Fruit fly (Drosophila melanogaster) whole organism, embryonic: ENCODE measurements around the gene Naa20A.

Source experiments
- Atf3 ChIP-seq: fragments of 200-800 bp; sonication (Bioruptor generic); optimal IDR thresholded peaks from 3 replicates; lab custom pipeline; 2016; ENCODE audit warnings: missing biosample characterization, missing genetic modification characterization
- Awh ChIP-seq: fragments of 200-800 bp; sonication (Bioruptor generic); IDR thresholded peaks from 2 replicates; pipeline ENCODE4, ENCODE4 v1.3.6; 2022; ENCODE audit warnings: missing biosample characterization, missing genetic modification characterization
- Blimp-1 ChIP-seq: fragments of 200-800 bp; sonication (Bioruptor generic); optimal IDR thresholded peaks from 3 replicates; lab custom pipeline; 2018; ENCODE audit warnings: missing biosample characterization, missing genetic modification characterization, mild to moderate bottlenecking, moderate library complexity, missing genetic modification reagents
- CG10979 ChIP-seq: fragments of 200-800 bp; sonication (Bioruptor generic); optimal IDR thresholded peaks from 2 replicates; lab custom pipeline; 2018; ENCODE audit warnings: missing biosample characterization, mild to moderate bottlenecking, missing genetic modification characterization, moderate library complexity
- CG11695 ChIP-seq: fragments of 200-800 bp; sonication (Bioruptor generic); IDR thresholded peaks from 3 replicates; pipeline ENCODE4 v1.3.6; 2022; ENCODE audit warnings: missing biosample characterization, missing genetic modification characterization
- CG13624 ChIP-seq: fragments of 200-800 bp; sonication (Bioruptor generic); optimal IDR thresholded peaks from 2 replicates; lab custom pipeline; 2016; ENCODE audit warnings: missing biosample characterization, missing genetic modification characterization
- CG14014 ChIP-seq: fragments of 200-800 bp; sonication (Bioruptor generic); IDR thresholded peaks from 2 replicates; pipeline ENCODE4 v1.3.6; 2022; ENCODE audit warnings: missing biosample characterization, missing genetic modification characterization
- CG15696 ChIP-seq: fragments of 200-800 bp; sonication (Bioruptor generic); optimal IDR thresholded peaks from 2 replicates; lab custom pipeline; 2019; ENCODE audit warnings: missing biosample characterization, mild to moderate bottlenecking, missing genetic modification characterization, moderate library complexity
- CG1602 ChIP-seq: fragments of 200-800 bp; sonication (Bioruptor generic); optimal IDR thresholded peaks from 3 replicates; lab custom pipeline; 2016; ENCODE audit warnings: missing biosample characterization, missing genetic modification characterization
- CG17186 ChIP-seq: fragments of 200-800 bp; sonication (Bioruptor generic); optimal IDR thresholded peaks from 3 replicates; lab custom pipeline; 2017; ENCODE audit warnings: missing biosample characterization, missing genetic modification reagents, missing genetic modification characterization
- CG1792 ChIP-seq: fragments of 200-800 bp; sonication (Bioruptor generic); optimal IDR thresholded peaks from 2 replicates; lab custom pipeline; 2016; ENCODE audit warnings: missing biosample characterization, missing genetic modification characterization
- CG18262 ChIP-seq: fragments of 200-800 bp; optimal IDR thresholded peaks from 3 replicates; lab custom pipeline; 2019; ENCODE audit warnings: missing biosample characterization, mild to moderate bottlenecking, missing genetic modification characterization, moderate library complexity
- CG18476 ChIP-seq: fragments of 200-800 bp; sonication (Bioruptor generic); optimal IDR thresholded peaks from 2 replicates; lab custom pipeline; 2016; ENCODE audit warnings: missing biosample characterization, mild to moderate bottlenecking, missing genetic modification characterization
- CG18764 ChIP-seq: fragments of 200-800 bp; sonication (Bioruptor generic); optimal IDR thresholded peaks from 3 replicates; lab custom pipeline; 2016; ENCODE audit warnings: missing biosample characterization, missing genetic modification characterization
- CG2889 ChIP-seq: fragments of 200-800 bp; sonication (Bioruptor generic); IDR thresholded peaks from 3 replicates; pipeline ENCODE4 v1.3.6; 2022; ENCODE audit warnings: missing biosample characterization, missing genetic modification characterization
- CG33213 ChIP-seq: fragments of 200-800 bp; sonication (Bioruptor generic); optimal IDR thresholded peaks from 3 replicates; lab custom pipeline; 2016; ENCODE audit warnings: missing biosample characterization, missing genetic modification characterization
- CG34224 ChIP-seq: fragments of 200-800 bp; sonication (Bioruptor generic); IDR thresholded peaks from 3 replicates; pipeline ENCODE4 v1.3.6; 2022; ENCODE audit warnings: missing biosample characterization, missing genetic modification characterization; ENCODE audit not compliant: partially characterized antibody
- CG42726 ChIP-seq: fragments of 200-800 bp; sonication (Bioruptor generic); IDR thresholded peaks from 2 replicates; pipeline ENCODE4 v1.3.6; 2022; ENCODE audit warnings: missing biosample characterization, missing genetic modification characterization; ENCODE audit not compliant: partially characterized antibody
- CG4328 ChIP-seq: fragments of 200-800 bp; sonication (Bioruptor generic); optimal IDR thresholded peaks from 3 replicates; lab custom pipeline; 2017; ENCODE audit warnings: missing biosample characterization, missing genetic modification reagents, missing genetic modification characterization
- CG4707 ChIP-seq: fragments of 200-800 bp; sonication (Bioruptor generic); optimal IDR thresholded peaks from 2 replicates; lab custom pipeline; 2018; ENCODE audit warnings: missing biosample characterization, mild to moderate bottlenecking, missing genetic modification characterization, moderate library complexity
- CG6254 ChIP-seq: fragments of 200-800 bp; sonication (Bioruptor generic); optimal IDR thresholded peaks from 3 replicates; lab custom pipeline; 2017; ENCODE audit warnings: mild to moderate bottlenecking, missing biosample characterization, missing genetic modification reagents, missing genetic modification characterization
- CG6791 ChIP-seq: fragments of 200-800 bp; sonication (Bioruptor generic); IDR thresholded peaks from 3 replicates; pipeline ENCODE4 v1.3.6; 2022; ENCODE audit warnings: missing biosample characterization, missing genetic modification characterization; ENCODE audit not compliant: partially characterized antibody
- CG8944 ChIP-seq: fragments of 200-800 bp; sonication (Bioruptor generic); optimal IDR thresholded peaks from 3 replicates; lab custom pipeline; 2016; ENCODE audit warnings: missing biosample characterization, missing genetic modification characterization
- CG9609 ChIP-seq: fragments of 200-800 bp; sonication (Bioruptor generic); optimal IDR thresholded peaks from 3 replicates; lab custom pipeline; 2016; ENCODE audit warnings: missing biosample characterization, missing genetic modification characterization
- Camta ChIP-seq: fragments of 200-800 bp; sonication (Bioruptor generic); optimal IDR thresholded peaks from 2 replicates; lab custom pipeline; 2016; ENCODE audit warnings: missing biosample characterization, missing genetic modification characterization
- CrebB ChIP-seq: fragments of 200-800 bp; sonication (Bioruptor generic); optimal IDR thresholded peaks from 3 replicates; lab custom pipeline; 2018; ENCODE audit warnings: missing biosample characterization, mild to moderate bottlenecking, missing genetic modification characterization
- D19A ChIP-seq: fragments of 200-800 bp; optimal IDR thresholded peaks from 3 replicates; lab custom pipeline; 2019; ENCODE audit warnings: missing biosample characterization, mild to moderate bottlenecking, missing genetic modification characterization, moderate library complexity
- Dek ChIP-seq: fragments of 200-800 bp; sonication (Bioruptor generic); optimal IDR thresholded peaks from 3 replicates; lab custom pipeline; 2019; ENCODE audit warnings: missing biosample characterization, mild to moderate bottlenecking, missing genetic modification characterization, moderate library complexity
- Doc2 ChIP-seq: fragments of 200-800 bp; sonication (Bioruptor generic); IDR thresholded peaks from 2 replicates; pipeline ENCODE4 v1.3.6; 2022; ENCODE audit warnings: missing biosample characterization, missing genetic modification characterization
- Ets65A ChIP-seq: fragments of 200-800 bp; sonication (Bioruptor generic); peaks from one replicate; lab custom pipeline; 2016; ENCODE audit warnings: missing biosample characterization, missing genetic modification characterization
- NC2β ChIP-seq: fragments of 200-800 bp; sonication (Bioruptor generic); optimal IDR thresholded peaks from 2 replicates; lab custom pipeline; 2016; ENCODE audit warnings: missing biosample characterization, missing genetic modification characterization
- Nf-YA ChIP-seq: fragments of 200-800 bp; sonication (Bioruptor generic); IDR thresholded peaks from 2 replicates; pipeline ENCODE4 v1.3.6; 2022; ENCODE audit warnings: missing biosample characterization, missing genetic modification characterization
- PHDP ChIP-seq: fragments of 200-800 bp; sonication (Bioruptor generic); optimal IDR thresholded peaks from 3 replicates; lab custom pipeline; 2018; ENCODE audit warnings: missing biosample characterization, mild to moderate bottlenecking, missing genetic modification characterization, moderate library complexity
- Sin3A ChIP-seq: fragments of >200 bp; optimal IDR thresholded peaks from 2 replicates; lab custom pipeline; 2018
- Sry-δ ChIP-seq: fragments of 200-800 bp; sonication (Bioruptor generic); optimal IDR thresholded peaks from 2 replicates; lab custom pipeline; 2016; ENCODE audit warnings: missing biosample characterization, missing genetic modification characterization
- ab ChIP-seq: fragments of 200-800 bp; sonication (Bioruptor generic); optimal IDR thresholded peaks from 2 replicates; lab custom pipeline; 2016; ENCODE audit warnings: missing biosample characterization, missing genetic modification characterization
- ac ChIP-seq: fragments of 200-800 bp; sonication (Bioruptor generic); optimal IDR thresholded peaks from 3 replicates; lab custom pipeline; 2017; ENCODE audit warnings: missing biosample characterization, mild to moderate bottlenecking, missing genetic modification characterization
- aop ChIP-seq: fragments of 200-800 bp; sonication (Bioruptor generic); IDR thresholded peaks from 2 replicates; pipeline ENCODE4 v1.3.6; 2022; ENCODE audit warnings: missing biosample characterization, missing genetic modification characterization
- ash1 ChIP-seq: fragments of 200-800 bp; sonication (Bioruptor generic); optimal IDR thresholded peaks from 2 replicates; lab custom pipeline; 2018; ENCODE audit warnings: missing biosample characterization, mild to moderate bottlenecking, missing genetic modification characterization
- bowl ChIP-seq: fragments of 200-800 bp; sonication (Bioruptor generic); IDR thresholded peaks from 2 replicates; pipeline ENCODE4 v1.3.6; 2022; ENCODE audit warnings: missing biosample characterization, missing genetic modification characterization
- gce ChIP-seq: fragments of 200-800 bp; sonication (Bioruptor generic); IDR thresholded peaks from 3 replicates; pipeline ENCODE4 v1.3.6; 2022; ENCODE audit warnings: missing biosample characterization, missing genetic modification characterization
- gro ChIP-seq: fragments of 200-800 bp; sonication (Bioruptor generic); optimal IDR thresholded peaks from 2 replicates; lab custom pipeline; 2016; ENCODE audit warnings: missing biosample characterization, missing genetic modification characterization
- inv ChIP-seq: fragments of 200-800 bp; sonication (Bioruptor generic); IDR thresholded peaks from 2 replicates; pipeline ENCODE4 v1.3.6; 2022; ENCODE audit warnings: missing biosample characterization, missing genetic modification characterization; ENCODE audit not compliant: partially characterized antibody
- mam ChIP-seq: fragments of 200-800 bp; sonication (Bioruptor generic); optimal IDR thresholded peaks from 3 replicates; lab custom pipeline; 2016; ENCODE audit warnings: missing biosample characterization, missing genetic modification characterization
- nerfin-2 ChIP-seq: fragments of 200-800 bp; sonication (Bioruptor generic); IDR thresholded peaks from 2 replicates; pipeline ENCODE4 v1.3.6; 2022; ENCODE audit warnings: missing biosample characterization, missing genetic modification characterization; ENCODE audit not compliant: partially characterized antibody
- org-1 ChIP-seq: fragments of 200-800 bp; sonication (Bioruptor generic); optimal IDR thresholded peaks from 2 replicates; lab custom pipeline; 2017; ENCODE audit warnings: missing biosample characterization, missing genetic modification characterization
- scrt ChIP-seq: fragments of 200-800 bp; sonication (Bioruptor generic); optimal IDR thresholded peaks from 2 replicates; lab custom pipeline; 2018; ENCODE audit warnings: missing biosample characterization, mild to moderate bottlenecking, missing genetic modification characterization, moderate library complexity
- slp2 ChIP-seq: fragments of 200-800 bp; sonication (Bioruptor generic); optimal IDR thresholded peaks from 2 replicates; lab custom pipeline; 2016; ENCODE audit warnings: missing biosample characterization, missing genetic modification characterization
- stc ChIP-seq: fragments of 200-800 bp; sonication (Bioruptor generic); IDR thresholded peaks from 2 replicates; pipeline ENCODE4 v1.3.6; 2022; ENCODE audit warnings: missing biosample characterization, missing genetic modification characterization
- twi ChIP-seq: fragments of 200-800 bp; optimal IDR thresholded peaks from 2 replicates; lab custom pipeline; 2019; ENCODE audit warnings: missing biosample characterization, mild to moderate bottlenecking, missing genetic modification characterization, moderate library complexity
- unc-4 ChIP-seq: fragments of 200-800 bp; sonication (Bioruptor generic); IDR thresholded peaks from 2 replicates; pipeline ENCODE4 v1.3.6; 2022; ENCODE audit warnings: missing biosample characterization, missing genetic modification characterization; ENCODE audit not compliant: partially characterized antibody

The Naa20A gene

dm6 chrX:19663196-19663858 lies 40.5 kb upstream of the Naa20A start (continued):
- TF ChIP-seq CG1602 (GFP tag; lab: Kevin White, UChicago) (peak; percentile 43), CG4328 (GFP tag; lab: Kevin White, UChicago) (peak; percentile 28), mam (GFP tag; lab: Kevin White, UChicago) (no peak), CG8944 (no peak), CG6254 (peak; percentile 40), CG42726 (GFP tag; lab: Robert Waterston, UW) (no peak), CG14014 (no peak; the same call in 1 of the 2 replicates), CG15696 (tag; lab: Kevin White, UChicago) (peak; percentile 61), CG10979 (tag; lab: Kevin White, UChicago) (peak; percentile 64), ab (GFP tag; lab: Kevin White, UChicago) (peak; percentile 4), CG33213 (GFP tag; lab: Kevin White, UChicago) (no peak), Dek (tag; lab: Kevin White, UChicago) (peak; percentile 32), ac (GFP tag; lab: Kevin White, UChicago) (no peak), ash1 (no peak), Awh (GFP tag; lab: Robert Waterston, UW) (0 out of 2 replicates have a peak, but pooled peaks have one; percentile 13), PHDP (tag; lab: Kevin White, UChicago) (peak; percentile 46), D19A (peak; percentile 65), Doc2 (GFP tag; lab: Robert Waterston, UW) (no peak), Nf-YA (no peak), stc (GFP tag; lab: Robert Waterston, UW) (no peak), Blimp-1 (GFP tag; lab: Kevin White, UChicago) (no peak), scrt (GFP tag; lab: Kevin White, UChicago) (no peak), Atf3 (GFP tag; lab: Kevin White, UChicago) (no peak), bowl (GFP tag; lab: Robert Waterston, UW) (no peak), CG4707 (GFP tag; lab: Kevin White, UChicago) (peak; percentile 44), CG9609 (no peak), CG18476 (GFP tag; lab: Kevin White, UChicago) (peak; percentile 55), gce (GFP tag; lab: Robert Waterston, UW) (no peak), Ets65A (GFP tag; lab: Kevin White, UChicago) (peak; percentile 66), nerfin-2 (no peak), CG1792 (GFP tag; lab: Kevin White, UChicago) (no peak), Sin3A (lab: Kevin White, UChicago) (no peak), CG13624 (GFP tag; lab: Kevin White, UChicago) (no peak), CG2889 (no peak), unc-4 (GFP tag; lab: Robert Waterston, UW) (no peak), Camta (GFP tag; lab: Kevin White, UChicago) (peak; percentile 49), CG34224 (GFP tag; lab: Robert Waterston, UW) (no peak), CG6791 (GFP tag; lab: Robert Waterston, UW) (no peak), aop (no peak), CrebB (no peak), slp2 (GFP tag; lab: Kevin White, UChicago) (no peak), inv (GFP tag; lab: Robert Waterston, UW) (no peak), CG17186 (GFP tag; lab: Kevin White, UChicago) (no peak), CG18764 (GFP tag; lab: Kevin White, UChicago) (no peak), CG18262 (tag; lab: Kevin White, UChicago) (peak; percentile 82), CG11695 (GFP tag; lab: Robert Waterston, UW) (peak; percentile 46; the same call in 2 of the 3 replicates), Sry-δ (GFP tag; lab: Kevin White, UChicago) (no peak), gro (no peak), NC2β (GFP tag; lab: Kevin White, UChicago) (peak; percentile 23), org-1 (GFP tag; lab: Kevin White, UChicago) (peak; percentile 51), twi (tag; lab: Kevin White, UChicago) (peak; percentile 23)
